Fruit fly (Drosophila melanogaster) whole organism, embryonic: ENCODE measurements around the gene CG14718.

Experiments used
- Adf1 ChIP-seq: fragments of 200-800 bp; sonication (Bioruptor generic); IDR thresholded peaks from 2 replicates; pipeline ENCODE4 v1.3.6; 2022; ENCODE audit warnings: missing biosample characterization, missing genetic modification characterization
- Bgb ChIP-seq: fragments of 200-800 bp; sonication (Bioruptor generic); IDR thresholded peaks from 2 replicates; pipeline ENCODE4 v1.3.6; 2022; ENCODE audit warnings: missing biosample characterization, missing genetic modification characterization; ENCODE audit not compliant: partially characterized antibody
- CG12769 ChIP-seq: fragments of 200-800 bp; sonication (Bioruptor generic); optimal IDR thresholded peaks from 2 replicates; lab custom pipeline; 2019; ENCODE audit warnings: missing biosample characterization, mild to moderate bottlenecking, missing genetic modification characterization, moderate library complexity
- CG13624 ChIP-seq: fragments of 200-800 bp; sonication (Bioruptor generic); optimal IDR thresholded peaks from 2 replicates; lab custom pipeline; 2016; ENCODE audit warnings: missing biosample characterization, missing genetic modification characterization
- CG16863 ChIP-seq: fragments of 200-800 bp; sonication (Bioruptor generic); optimal IDR thresholded peaks from 3 replicates; lab custom pipeline; 2016; ENCODE audit warnings: missing biosample characterization, missing genetic modification characterization
- CG2116 ChIP-seq: fragments of 200-800 bp; sonication (Bioruptor generic); optimal IDR thresholded peaks from 3 replicates; lab custom pipeline; 2018; ENCODE audit warnings: missing biosample characterization, mild to moderate bottlenecking, missing genetic modification characterization
- CG2199 ChIP-seq: fragments of 200-800 bp; sonication (Bioruptor generic); IDR thresholded peaks from 3 replicates; pipeline ENCODE4 v1.3.6; 2022; ENCODE audit warnings: missing biosample characterization, missing genetic modification characterization
- CG2712 ChIP-seq: fragments of 200-800 bp; optimal IDR thresholded peaks from 3 replicates; lab custom pipeline; 2019; ENCODE audit warnings: missing biosample characterization, mild to moderate bottlenecking, missing genetic modification characterization, moderate library complexity
- CG2875 ChIP-seq: fragments of 200-800 bp; sonication (Bioruptor generic); optimal IDR thresholded peaks from 2 replicates; lab custom pipeline; 2017; ENCODE audit warnings: missing biosample characterization, mild to moderate bottlenecking, missing genetic modification characterization, missing genetic modification reagents
- CG34376 ChIP-seq: fragments of 200-800 bp; sonication (Bioruptor generic); optimal IDR thresholded peaks from 2 replicates; lab custom pipeline; 2018; ENCODE audit warnings: missing biosample characterization, mild to moderate bottlenecking, missing genetic modification characterization
- CG3726 ChIP-seq: fragments of 200-800 bp; sonication (Bioruptor generic); IDR thresholded peaks from 3 replicates; pipeline ENCODE4, ENCODE4 v1.3.6; 2022; ENCODE audit warnings: missing biosample characterization, missing genetic modification characterization
- CG4404 ChIP-seq: fragments of 200-800 bp; sonication (Bioruptor generic); IDR thresholded peaks from 2 replicates; pipeline ENCODE4 v1.3.6; 2022; ENCODE audit warnings: missing biosample characterization, missing genetic modification characterization
- CG4424 ChIP-seq: fragments of 200-800 bp; sonication (Bioruptor generic); optimal IDR thresholded peaks from 3 replicates; lab custom pipeline; 2016; ENCODE audit warnings: missing biosample characterization, missing genetic modification characterization
- CG7372 ChIP-seq: fragments of 200-800 bp; sonication (Bioruptor generic); IDR thresholded peaks from 2 replicates; pipeline ENCODE4 v1.3.6; 2022; ENCODE audit warnings: missing biosample characterization, missing genetic modification characterization
- CG7928 ChIP-seq: fragments of 200-800 bp; sonication (Bioruptor generic); optimal IDR thresholded peaks from 2 replicates; lab custom pipeline; 2017; ENCODE audit warnings: missing biosample characterization, mild to moderate bottlenecking, missing genetic modification characterization
- CG9215 ChIP-seq: fragments of 200-800 bp; sonication (Bioruptor generic); IDR thresholded peaks from 2 replicates; pipeline ENCODE4 v1.3.6; 2022; ENCODE audit warnings: missing biosample characterization, missing genetic modification characterization
- CkIIα-i1 ChIP-seq: fragments of 200-800 bp; sonication (Bioruptor generic); IDR thresholded peaks from 2 replicates; pipeline ENCODE4 v1.3.6; 2022; ENCODE audit warnings: missing biosample characterization, missing genetic modification characterization
- D19A ChIP-seq: fragments of 200-800 bp; optimal IDR thresholded peaks from 3 replicates; lab custom pipeline; 2019; ENCODE audit warnings: missing biosample characterization, mild to moderate bottlenecking, missing genetic modification characterization, moderate library complexity
- Deaf1 ChIP-seq: fragments of 200-800 bp; optimal IDR thresholded peaks from 3 replicates; lab custom pipeline; 2019; ENCODE audit warnings: missing biosample characterization, mild to moderate bottlenecking, missing genetic modification characterization, moderate library complexity
- Doc2 ChIP-seq: fragments of 200-800 bp; sonication (Bioruptor generic); IDR thresholded peaks from 2 replicates; pipeline ENCODE4 v1.3.6; 2022; ENCODE audit warnings: missing biosample characterization, missing genetic modification characterization
- Dref ChIP-seq: fragments of 200-800 bp; sonication (Bioruptor generic); IDR thresholded peaks from 2 replicates; pipeline ENCODE4 v1.3.6; 2022; ENCODE audit warnings: missing biosample characterization, missing genetic modification characterization
- ERR ChIP-seq: fragments of 200-800 bp; sonication (Bioruptor generic); optimal IDR thresholded peaks from 2 replicates; lab custom pipeline; 2016; ENCODE audit warnings: missing biosample characterization, missing genetic modification characterization
- Hand ChIP-seq: fragments of 200-800 bp; sonication (Bioruptor generic); optimal IDR thresholded peaks from 2 replicates; lab custom pipeline; 2017; ENCODE audit warnings: mild to moderate bottlenecking, missing biosample characterization, missing genetic modification reagents, missing genetic modification characterization
- Hr3 ChIP-seq: fragments of 200-800 bp; sonication (Bioruptor generic); optimal IDR thresholded peaks from 3 replicates; lab custom pipeline; 2016; ENCODE audit warnings: missing biosample characterization, missing genetic modification characterization
- Jarid2 ChIP-seq: fragments of 200-800 bp; sonication (Bioruptor generic); optimal IDR thresholded peaks from 3 replicates; lab custom pipeline; 2017; ENCODE audit warnings: mild to moderate bottlenecking, missing biosample characterization, missing genetic modification reagents, missing genetic modification characterization
- Nf-YC ChIP-seq: fragments of 200-800 bp; optimal IDR thresholded peaks from 3 replicates; lab custom pipeline; 2019; ENCODE audit warnings: missing biosample characterization, mild to moderate bottlenecking, missing genetic modification characterization, moderate library complexity
- Sox100B ChIP-seq: fragments of 200-800 bp; sonication (Bioruptor generic); optimal IDR thresholded peaks from 3 replicates; lab custom pipeline; 2018; ENCODE audit warnings: missing biosample characterization, mild to moderate bottlenecking, missing genetic modification characterization
- Spps ChIP-seq: fragments of 200-800 bp; sonication (Bioruptor generic); optimal IDR thresholded peaks from 2 replicates; lab custom pipeline; 2018; ENCODE audit warnings: missing biosample characterization, mild to moderate bottlenecking, missing genetic modification characterization
- Stat92E ChIP-seq, 3 experiments: fragments of >200 bp in 2 of 3; fragments of 200-800 bp in 1 of 3; sonication (Bioruptor generic) in 1 of 3; optimal IDR thresholded peaks; 2 replicates each; lab custom pipeline; 2017 to 2019; ENCODE audit warnings: missing biosample characterization in 3 of 3, missing genetic modification characterization in 3 of 3, mild to moderate bottlenecking in 1 of 3, moderate library complexity in 1 of 3
- Xrp1 ChIP-seq: fragments of 200-800 bp; sonication (Bioruptor generic); IDR thresholded peaks from 2 replicates; pipeline ENCODE4 v1.3.6; 2022; ENCODE audit warnings: missing biosample characterization, missing genetic modification characterization
- ara ChIP-seq: fragments of 200-800 bp; sonication (Bioruptor generic); IDR thresholded peaks from 2 replicates; pipeline ENCODE4 v1.3.6; 2022; ENCODE audit warnings: missing biosample characterization, missing genetic modification characterization
- chinmo ChIP-seq: fragments of 200-800 bp; sonication (Bioruptor generic); IDR thresholded peaks from 4 replicates; pipeline ENCODE4 v1.3.6; 2022; ENCODE audit warnings: missing biosample characterization, missing genetic modification characterization; ENCODE audit not compliant: partially characterized antibody
- danr ChIP-seq: fragments of 200-800 bp; sonication (Bioruptor generic); IDR thresholded peaks from 2 replicates; pipeline ENCODE4 v1.3.6; 2022; ENCODE audit warnings: missing biosample characterization, missing genetic modification characterization
- dmrt11E ChIP-seq: fragments of 200-800 bp; sonication (Bioruptor generic); optimal IDR thresholded peaks from 3 replicates; lab custom pipeline; 2018; ENCODE audit warnings: missing biosample characterization, mild to moderate bottlenecking, missing genetic modification characterization, moderate library complexity
- exex ChIP-seq: fragments of 200-800 bp; sonication (Bioruptor generic); optimal IDR thresholded peaks from 4 replicates; lab custom pipeline; 2018; ENCODE audit warnings: missing biosample characterization, mild to moderate bottlenecking, missing genetic modification characterization, moderate library complexity
- fu2 ChIP-seq: fragments of 200-800 bp; sonication (Bioruptor generic); optimal IDR thresholded peaks from 2 replicates; lab custom pipeline; 2016; ENCODE audit warnings: missing biosample characterization, missing genetic modification characterization
- hbn ChIP-seq: fragments of 200-800 bp; sonication (Bioruptor generic); IDR thresholded peaks from 2 replicates; pipeline ENCODE4 v1.3.6; 2022; ENCODE audit warnings: missing biosample characterization, missing genetic modification characterization; ENCODE audit not compliant: partially characterized antibody
- ken ChIP-seq: fragments of 200-800 bp; sonication (Bioruptor generic); IDR thresholded peaks from 3 replicates; pipeline ENCODE4 v1.3.6; 2022; ENCODE audit warnings: missing biosample characterization, missing genetic modification characterization
- nerfin-2 ChIP-seq: fragments of 200-800 bp; sonication (Bioruptor generic); IDR thresholded peaks from 2 replicates; pipeline ENCODE4 v1.3.6; 2022; ENCODE audit warnings: missing biosample characterization, missing genetic modification characterization; ENCODE audit not compliant: partially characterized antibody
- pfk ChIP-seq: fragments of 200-800 bp; sonication (Bioruptor generic); optimal IDR thresholded peaks from 2 replicates; lab custom pipeline; 2018; ENCODE audit warnings: missing biosample characterization, mild to moderate bottlenecking, missing genetic modification characterization, moderate library complexity
- row ChIP-seq: fragments of 200-800 bp; sonication (Bioruptor generic); IDR thresholded peaks from 3 replicates; pipeline ENCODE4 v1.3.6; 2022; ENCODE audit warnings: missing biosample characterization, missing genetic modification characterization
- sc ChIP-seq, 3 experiments: fragments of >200 bp in 2 of 3; fragments of 200-800 bp in 1 of 3; sonication (Bioruptor generic) in 1 of 3; optimal IDR thresholded peaks; 2 replicates in 2 of 3; 3 replicates in 1 of 3; lab custom pipeline; 2017; ENCODE audit warnings: mild to moderate bottlenecking in 1 of 3, missing biosample characterization in 1 of 3, missing genetic modification characterization in 1 of 3, missing genetic modification reagents in 1 of 3
- sd ChIP-seq: fragments of 200-800 bp; sonication (Bioruptor generic); optimal IDR thresholded peaks from 3 replicates; lab custom pipeline; 2018; ENCODE audit warnings: missing biosample characterization, mild to moderate bottlenecking, missing genetic modification characterization, moderate library complexity
- sens ChIP-seq: fragments of 200-800 bp; sonication (Bioruptor generic); peaks from one replicate; lab custom pipeline; 2016; ENCODE audit warnings: missing biosample characterization, missing genetic modification characterization
- slbo ChIP-seq: fragments of 200-800 bp; sonication (Bioruptor generic); IDR thresholded peaks from 2 replicates; pipeline ENCODE4 v1.3.6; 2022; ENCODE audit warnings: missing biosample characterization, missing genetic modification characterization
- slou ChIP-seq: fragments of 200-800 bp; sonication (Bioruptor generic); optimal IDR thresholded peaks from 3 replicates; lab custom pipeline; 2016; ENCODE audit warnings: missing biosample characterization, missing genetic modification characterization
- sqz ChIP-seq: fragments of 200-800 bp; sonication (Bioruptor generic); optimal IDR thresholded peaks from 3 replicates; lab custom pipeline; 2018; ENCODE audit warnings: missing biosample characterization, mild to moderate bottlenecking, missing genetic modification characterization
- tio ChIP-seq: fragments of 200-800 bp; sonication (Bioruptor generic); optimal IDR thresholded peaks from 2 replicates; lab custom pipeline; 2017; ENCODE audit warnings: missing biosample characterization, missing genetic modification characterization, inconsistent platforms
- tna ChIP-seq: fragments of 200-800 bp; sonication (Bioruptor generic); IDR thresholded peaks from 2 replicates; pipeline ENCODE4 v1.3.6; 2022; ENCODE audit warnings: missing biosample characterization, missing genetic modification characterization; ENCODE audit not compliant: partially characterized antibody
- trem ChIP-seq: fragments of 200-800 bp; optimal IDR thresholded peaks from 3 replicates; lab custom pipeline; 2019; ENCODE audit warnings: missing biosample characterization, mild to moderate bottlenecking, missing genetic modification characterization, moderate library complexity
- vvl ChIP-seq: fragments of 200-800 bp; sonication (Bioruptor generic); IDR thresholded peaks from 2 replicates; pipeline ENCODE4 v1.3.6; 2022; ENCODE audit warnings: missing biosample characterization, missing genetic modification characterization
- zfh1 ChIP-seq: fragments of 200-800 bp; sonication (Bioruptor generic); IDR thresholded peaks from 3 replicates; pipeline ENCODE4 v1.3.6; 2022; ENCODE audit warnings: missing biosample characterization, missing genetic modification characterization

CG14718 gene

dm6 chr3R:11690857-11691471, 9.4 kb upstream of the CG14718 start (continued):
- no peak for TF ChIP-seq ken (GFP tag; lab: Robert Waterston, UW)
- no peak for TF ChIP-seq CG2875 (GFP tag; lab: Kevin White, UChicago)
- no peak for TF ChIP-seq CG3726
- no peak for TF ChIP-seq CG13624 (GFP tag; lab: Kevin White, UChicago)
- TF ChIP-seq row (GFP tag; lab: Robert Waterston, UW) = peak; percentile 49; the same call in 2 of the 3 replicates
- TF ChIP-seq Hr3 = no peak
- TF ChIP-seq Jarid2 (GFP tag; lab: Kevin White, UChicago) = peak; percentile 24
- TF ChIP-seq fu2 (GFP tag; lab: Kevin White, UChicago) = no peak
- TF ChIP-seq pfk (GFP tag; lab: Kevin White, UChicago) = no peak
- TF ChIP-seq CG2712 = no peak
- no peak for TF ChIP-seq tna (GFP tag; lab: Robert Waterston, UW)
- no peak for TF ChIP-seq nerfin-2 (GFP tag; lab: Robert Waterston, UW)
- no peak for TF ChIP-seq chinmo (GFP tag; lab: Robert Waterston, UW)
- peak; percentile 82 for TF ChIP-seq Deaf1
- TF ChIP-seq CG4424 (GFP tag; lab: Kevin White, UChicago) = no peak
- TF ChIP-seq CG4404 (GFP tag; lab: Robert Waterston, UW) = no peak
- no peak for TF ChIP-seq CG2116 (GFP tag; lab: Kevin White, UChicago)
- TF ChIP-seq Dref (GFP tag; lab: Robert Waterston, UW) = no peak
- TF ChIP-seq Xrp1 = no peak
- no peak for TF ChIP-seq Bgb (GFP tag; lab: Robert Waterston, UW)
- no peak for TF ChIP-seq Nf-YC (tag; lab: Kevin White, UChicago)
- peak; percentile 60 for TF ChIP-seq CG12769 (tag; lab: Kevin White, UChicago)
- TF ChIP-seq ERR (GFP tag; lab: Kevin White, UChicago) = no peak
- TF ChIP-seq Doc2 (GFP tag; lab: Robert Waterston, UW) = no peak
- no peak for TF ChIP-seq CG7372
- TF ChIP-seq D19A (tag; lab: Kevin White, UChicago) = peak; percentile 82
- no peak for TF ChIP-seq hbn (GFP tag; lab: Robert Waterston, UW)
- TF ChIP-seq danr (GFP tag; lab: Robert Waterston, UW) = no peak
- TF ChIP-seq sqz = no peak
- TF ChIP-seq slou = no peak
- no peak for TF ChIP-seq CG16863
- TF ChIP-seq Hand = no peak

DNA sequence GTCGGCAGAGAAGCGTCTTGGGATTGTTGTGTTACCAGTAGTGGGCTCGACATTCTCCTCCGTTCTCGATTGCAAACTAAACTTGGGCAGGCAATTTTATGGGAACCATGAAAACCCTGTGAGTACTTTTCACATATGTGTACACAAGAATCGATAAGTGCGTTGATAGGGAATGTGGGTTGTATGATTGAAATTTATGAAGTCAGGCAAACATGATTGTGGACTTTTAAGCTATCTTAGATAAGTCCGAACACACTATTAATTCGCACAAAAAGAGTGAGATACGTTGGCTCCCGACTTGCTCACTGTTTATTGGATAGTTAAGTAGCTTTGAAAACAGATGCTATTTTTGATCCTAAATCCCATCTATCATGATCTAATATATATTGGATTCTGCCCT, 8.7 kb upstream of the CG14718 start, which contains the start of gene CG18765:
Gene CG18765, minus strand, starts transcription at position 53 of the 400 bp plus-strand sequence.
- TF ChIP-seq CG2199 (GFP tag; lab: Robert Waterston, UW) = no peak
- no peak for TF ChIP-seq dmrt11E (tag; lab: Kevin White, UChicago)
- no peak for TF ChIP-seq vvl (GFP tag; lab: Robert Waterston, UW)
- no peak for TF ChIP-seq CG9215 (GFP tag; lab: Robert Waterston, UW)
- TF ChIP-seq Sox100B (GFP tag; lab: Kevin White, UChicago) = no peak
- no peak for TF ChIP-seq slbo (GFP tag; lab: Robert Waterston, UW)
- TF ChIP-seq CG7928 (GFP tag; lab: Kevin White, UChicago) = no peak
- TF ChIP-seq ara (GFP tag; lab: Robert Waterston, UW) = no peak
- TF ChIP-seq tio = no peak
- TF ChIP-seq exex (tag; lab: Kevin White, UChicago) = peak; percentile 79
- TF ChIP-seq sd (tag; lab: Kevin White, UChicago) = peak; percentile 32
- no peak for TF ChIP-seq Stat92E (GFP tag; optimal IDR thresholded peaks at IDR 0.05; lab: Kevin White, UChicago)
- TF ChIP-seq sc (optimal IDR thresholded peaks at IDR 0.05; lab: Kevin White, UChicago) = no peak
- no peak for TF ChIP-seq sc (GFP tag; optimal IDR thresholded peaks at IDR 0.05; lab: Kevin White, UChicago)
- TF ChIP-seq Adf1 (GFP tag; lab: Robert Waterston, UW) = no peak
- peak; percentile 14 for TF ChIP-seq sens (GFP tag; lab: Kevin White, UChicago)
- no peak for TF ChIP-seq zfh1
- peak; percentile 59 for TF ChIP-seq CG34376 (GFP tag; lab: Kevin White, UChicago)
- TF ChIP-seq trem = no peak
- TF ChIP-seq CkIIα-i1 (GFP tag; lab: Robert Waterston, UW) = no peak
- no peak for TF ChIP-seq Spps (tag; lab: Kevin White, UChicago)
